Fruit fly (Drosophila melanogaster): ENCODE measurements around the gene CG1637.

DNA sequence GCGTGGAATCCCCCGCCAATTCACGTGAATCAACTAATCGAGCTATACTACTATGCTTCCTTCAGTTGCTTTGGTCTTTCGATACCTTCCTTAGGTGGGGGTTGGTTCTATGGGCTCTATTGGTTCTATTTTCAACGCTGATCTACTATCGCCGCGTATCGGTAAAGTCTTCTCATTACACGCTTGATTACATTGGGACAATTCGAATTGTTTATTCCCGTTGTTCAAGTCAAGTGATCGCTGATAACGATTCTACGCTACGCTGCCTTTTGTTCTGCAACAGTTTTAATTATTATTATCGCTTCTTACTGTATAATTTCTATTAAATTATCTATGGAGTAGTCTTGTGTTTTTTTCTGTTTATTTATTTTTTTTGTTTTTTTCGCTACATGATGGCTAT, 9.9 kb upstream of the CG1637 start:
- TF ChIP-seq dysf (GFP tag; IDR thresholded peaks at IDR 0.05) = no peak
- no peak for TF ChIP-seq CG7745 (tag; optimal IDR thresholded peaks at IDR 0.05)
- no peak for TF ChIP-seq Gug (GFP tag; IDR thresholded peaks at IDR 0.05)

Measured in whole organism, embryonic.